Fruit fly (Drosophila melanogaster) whole organism, embryonic: ENCODE data around the gene ND-24.

Experiments used
- Aef1 ChIP-seq: fragments of 200-800 bp; sonication (Bioruptor generic); IDR thresholded peaks from 3 replicates; pipeline ENCODE4 v1.3.6; 2022; ENCODE audit warnings: missing biosample characterization, missing genetic modification characterization
- Antp ChIP-seq: fragments of 200-800 bp; sonication (Bioruptor generic); optimal IDR thresholded peaks from 3 replicates; lab custom pipeline; 2016; ENCODE audit warnings: missing biosample characterization, missing genetic modification characterization
- Atf6 ChIP-seq: fragments of 200-800 bp; sonication (Bioruptor generic); IDR thresholded peaks from 2 replicates; pipeline ENCODE4 v1.3.6; 2022; ENCODE audit warnings: missing biosample characterization, missing genetic modification characterization
- CG1024 ChIP-seq: fragments of 200-800 bp; sonication (Bioruptor generic); IDR thresholded peaks from 2 replicates; pipeline ENCODE4 v1.3.6; 2022; ENCODE audit warnings: missing biosample characterization, missing genetic modification characterization
- CG12155 ChIP-seq: fragments of 200-800 bp; sonication (Bioruptor generic); optimal IDR thresholded peaks from 3 replicates; lab custom pipeline; 2016; ENCODE audit warnings: missing biosample characterization, missing genetic modification characterization
- CG12236 ChIP-seq: fragments of 200-800 bp; sonication (Bioruptor generic); optimal IDR thresholded peaks from 2 replicates; lab custom pipeline; 2016; ENCODE audit warnings: missing biosample characterization, missing genetic modification characterization
- CG12659 ChIP-seq: fragments of 200-800 bp; sonication (Bioruptor generic); optimal IDR thresholded peaks from 3 replicates; lab custom pipeline; 2017; ENCODE audit warnings: mild to moderate bottlenecking, missing biosample characterization, missing genetic modification reagents, missing genetic modification characterization
- CG12769 ChIP-seq: fragments of 200-800 bp; sonication (Bioruptor generic); optimal IDR thresholded peaks from 2 replicates; lab custom pipeline; 2019; ENCODE audit warnings: missing biosample characterization, mild to moderate bottlenecking, missing genetic modification characterization, moderate library complexity
- CG15514 ChIP-seq: fragments of 200-800 bp; sonication (Bioruptor generic); optimal IDR thresholded peaks from 3 replicates; lab custom pipeline; 2017; ENCODE audit warnings: missing biosample characterization, missing genetic modification characterization, mild to moderate bottlenecking, moderate library complexity, missing genetic modification reagents
- CG16863 ChIP-seq: fragments of 200-800 bp; sonication (Bioruptor generic); optimal IDR thresholded peaks from 3 replicates; lab custom pipeline; 2016; ENCODE audit warnings: missing biosample characterization, missing genetic modification characterization
- CG17186 ChIP-seq: fragments of 200-800 bp; sonication (Bioruptor generic); optimal IDR thresholded peaks from 3 replicates; lab custom pipeline; 2017; ENCODE audit warnings: missing biosample characterization, missing genetic modification reagents, missing genetic modification characterization
- CG18764 ChIP-seq: fragments of 200-800 bp; sonication (Bioruptor generic); optimal IDR thresholded peaks from 3 replicates; lab custom pipeline; 2016; ENCODE audit warnings: missing biosample characterization, missing genetic modification characterization
- CG31365 ChIP-seq: fragments of 200-800 bp; sonication (Bioruptor generic); optimal IDR thresholded peaks from 2 replicates; lab custom pipeline; 2018; ENCODE audit warnings: missing biosample characterization, mild to moderate bottlenecking, missing genetic modification characterization
- CG31441 ChIP-seq: fragments of 200-800 bp; sonication (Bioruptor generic); IDR thresholded peaks from 2 replicates; pipeline ENCODE4 v1.3.6; 2022; ENCODE audit warnings: missing biosample characterization, missing genetic modification characterization
- CG33557 ChIP-seq: fragments of 200-800 bp; sonication (Bioruptor generic); optimal IDR thresholded peaks from 2 replicates; lab custom pipeline; 2019; ENCODE audit warnings: missing biosample characterization, mild to moderate bottlenecking, missing genetic modification characterization, moderate library complexity
- CG34376 ChIP-seq: fragments of 200-800 bp; sonication (Bioruptor generic); optimal IDR thresholded peaks from 2 replicates; lab custom pipeline; 2018; ENCODE audit warnings: missing biosample characterization, mild to moderate bottlenecking, missing genetic modification characterization
- CG6175 ChIP-seq: fragments of 200-800 bp; sonication (Bioruptor generic); IDR thresholded peaks from 3 replicates; pipeline ENCODE4 v1.3.6; 2022; ENCODE audit warnings: missing biosample characterization, missing genetic modification characterization
- CG7786 ChIP-seq: fragments of 200-800 bp; sonication (Bioruptor generic); optimal IDR thresholded peaks from 2 replicates; lab custom pipeline; 2016; ENCODE audit warnings: missing biosample characterization, missing genetic modification characterization
- CG9609 ChIP-seq: fragments of 200-800 bp; sonication (Bioruptor generic); optimal IDR thresholded peaks from 3 replicates; lab custom pipeline; 2016; ENCODE audit warnings: missing biosample characterization, missing genetic modification characterization
- CG9797 ChIP-seq: fragments of 200-800 bp; sonication (Bioruptor generic); optimal IDR thresholded peaks from 3 replicates; lab custom pipeline; 2018; ENCODE audit warnings: missing biosample characterization, mild to moderate bottlenecking, missing genetic modification characterization
- D19A ChIP-seq: fragments of 200-800 bp; optimal IDR thresholded peaks from 3 replicates; lab custom pipeline; 2019; ENCODE audit warnings: missing biosample characterization, mild to moderate bottlenecking, missing genetic modification characterization, moderate library complexity
- E2f2 ChIP-seq: fragments of 200-800 bp; sonication (Bioruptor generic); IDR thresholded peaks from 2 replicates; pipeline ENCODE4 v1.3.6; 2022; ENCODE audit warnings: missing biosample characterization, missing genetic modification characterization
- Fer2 ChIP-seq: fragments of 200-800 bp; sonication (Bioruptor generic); optimal IDR thresholded peaks from 2 replicates; lab custom pipeline; 2018; ENCODE audit warnings: missing biosample characterization, mild to moderate bottlenecking, missing genetic modification characterization, moderate library complexity
- Hand ChIP-seq: fragments of 200-800 bp; sonication (Bioruptor generic); optimal IDR thresholded peaks from 2 replicates; lab custom pipeline; 2017; ENCODE audit warnings: mild to moderate bottlenecking, missing biosample characterization, missing genetic modification reagents, missing genetic modification characterization
- Lhr ChIP-seq: fragments of 200-800 bp; sonication (Bioruptor generic); optimal IDR thresholded peaks from 3 replicates; lab custom pipeline; 2017; ENCODE audit warnings: mild to moderate bottlenecking, missing biosample characterization, missing genetic modification reagents, missing genetic modification characterization
- Meics ChIP-seq: fragments of 200-800 bp; sonication (Bioruptor generic); optimal IDR thresholded peaks from 2 replicates; lab custom pipeline; 2017; ENCODE audit warnings: missing biosample characterization, mild to moderate bottlenecking, missing genetic modification characterization
- Mrtf ChIP-seq: fragments of 200-800 bp; sonication (Bioruptor generic); IDR thresholded peaks from 3 replicates; pipeline ENCODE4 v1.3.6; 2022; ENCODE audit warnings: missing biosample characterization, missing genetic modification characterization
- Myb ChIP-seq: fragments of 200-800 bp; sonication (Bioruptor generic); optimal IDR thresholded peaks from 2 replicates; lab custom pipeline; 2016; ENCODE audit warnings: missing biosample characterization, missing genetic modification characterization
- NK7.1 ChIP-seq: fragments of 200-800 bp; sonication (Bioruptor generic); optimal IDR thresholded peaks from 3 replicates; lab custom pipeline; 2016; ENCODE audit warnings: missing biosample characterization, missing genetic modification characterization
- NfI ChIP-seq: fragments of 200-800 bp; sonication (Bioruptor generic); optimal IDR thresholded peaks from 3 replicates; lab custom pipeline; 2018; ENCODE audit warnings: missing biosample characterization, mild to moderate bottlenecking, missing genetic modification characterization, moderate library complexity
- Opbp ChIP-seq: fragments of 200-800 bp; sonication (Bioruptor generic); IDR thresholded peaks from 3 replicates; pipeline ENCODE4 v1.3.6; 2022; ENCODE audit warnings: missing biosample characterization, missing genetic modification characterization; ENCODE audit not compliant: partially characterized antibody
- Sry-δ ChIP-seq: fragments of 200-800 bp; sonication (Bioruptor generic); optimal IDR thresholded peaks from 2 replicates; lab custom pipeline; 2016; ENCODE audit warnings: missing biosample characterization, missing genetic modification characterization
- ash1 ChIP-seq: fragments of 200-800 bp; sonication (Bioruptor generic); optimal IDR thresholded peaks from 2 replicates; lab custom pipeline; 2018; ENCODE audit warnings: missing biosample characterization, mild to moderate bottlenecking, missing genetic modification characterization
- bcd ChIP-seq: fragments of 200-800 bp; sonication (Bioruptor generic); optimal IDR thresholded peaks from 2 replicates; lab custom pipeline; 2017; ENCODE audit warnings: missing biosample characterization, mild to moderate bottlenecking, missing genetic modification characterization
- bsh ChIP-seq, 2 experiments: fragments of 200-800 bp; sonication (Bioruptor generic); optimal IDR thresholded peaks; 2 replicates each; lab custom pipeline; 2017 to 2018; ENCODE audit warnings: mild to moderate bottlenecking in 2 of 2, missing biosample characterization in 2 of 2, missing genetic modification characterization in 2 of 2, moderate library complexity in 1 of 2
- disco-r ChIP-seq: fragments of 200-800 bp; sonication (Bioruptor generic); optimal IDR thresholded peaks from 2 replicates; lab custom pipeline; 2016; ENCODE audit warnings: missing biosample characterization, missing genetic modification characterization
- fd102C ChIP-seq: fragments of 200-800 bp; sonication (Bioruptor generic); optimal IDR thresholded peaks from 2 replicates; lab custom pipeline; 2018; ENCODE audit warnings: missing biosample characterization, mild to moderate bottlenecking, missing genetic modification characterization, moderate library complexity
- gcm2 ChIP-seq: fragments of 200-800 bp; sonication (Bioruptor generic); optimal IDR thresholded peaks from 2 replicates; lab custom pipeline; 2016; ENCODE audit warnings: missing biosample characterization, missing genetic modification characterization
- h ChIP-seq: fragments of >200 bp; optimal IDR thresholded peaks from 2 replicates; lab custom pipeline; 2017
- hkb ChIP-seq, 2 experiments: fragments of 200-800 bp in 1 of 2; fragments of >200 bp in 1 of 2; sonication (Bioruptor generic) in 1 of 2; IDR thresholded peaks in 1 of 2; optimal IDR thresholded peaks in 1 of 2; 2 replicates each; pipeline versions ENCODE4 v1.3.6 to Lab custom; 2017 to 2022; ENCODE audit warnings: missing biosample characterization in 1 of 2, missing genetic modification characterization in 1 of 2
- lilli ChIP-seq: fragments of 200-800 bp; sonication (Bioruptor generic); optimal IDR thresholded peaks from 3 replicates; lab custom pipeline; 2016; ENCODE audit warnings: missing biosample characterization, missing genetic modification characterization
- luna ChIP-seq: fragments of 200-800 bp; sonication (Bioruptor generic); optimal IDR thresholded peaks from 2 replicates; lab custom pipeline; 2016; ENCODE audit warnings: missing biosample characterization, missing genetic modification characterization
- org-1 ChIP-seq: fragments of 200-800 bp; sonication (Bioruptor generic); optimal IDR thresholded peaks from 2 replicates; lab custom pipeline; 2017; ENCODE audit warnings: missing biosample characterization, missing genetic modification characterization
- pros ChIP-seq: fragments of 200-800 bp; sonication (Bioruptor generic); optimal IDR thresholded peaks from 3 replicates; lab custom pipeline; 2019; ENCODE audit warnings: missing biosample characterization, mild to moderate bottlenecking, missing genetic modification characterization, moderate library complexity
- sc ChIP-seq, 3 experiments: fragments of >200 bp in 2 of 3; fragments of 200-800 bp in 1 of 3; sonication (Bioruptor generic) in 1 of 3; optimal IDR thresholded peaks; 2 replicates in 2 of 3; 3 replicates in 1 of 3; lab custom pipeline; 2017; ENCODE audit warnings: mild to moderate bottlenecking in 1 of 3, missing biosample characterization in 1 of 3, missing genetic modification characterization in 1 of 3, missing genetic modification reagents in 1 of 3
- scrt ChIP-seq: fragments of 200-800 bp; sonication (Bioruptor generic); optimal IDR thresholded peaks from 2 replicates; lab custom pipeline; 2018; ENCODE audit warnings: missing biosample characterization, mild to moderate bottlenecking, missing genetic modification characterization, moderate library complexity
- shn ChIP-seq: fragments of 200-800 bp; sonication (Bioruptor generic); optimal IDR thresholded peaks from 3 replicates; lab custom pipeline; 2016; ENCODE audit warnings: missing biosample characterization, missing genetic modification characterization
- sqz ChIP-seq: fragments of 200-800 bp; sonication (Bioruptor generic); optimal IDR thresholded peaks from 3 replicates; lab custom pipeline; 2018; ENCODE audit warnings: missing biosample characterization, mild to moderate bottlenecking, missing genetic modification characterization
- wdn ChIP-seq: fragments of 200-800 bp; sonication (Bioruptor generic); IDR thresholded peaks from 2 replicates; pipeline ENCODE4 v1.3.6; 2022; ENCODE audit warnings: missing biosample characterization, missing genetic modification characterization
- zen ChIP-seq: fragments of 200-800 bp; sonication (Bioruptor generic); optimal IDR thresholded peaks from 3 replicates; lab custom pipeline; 2018; ENCODE audit warnings: missing biosample characterization, mild to moderate bottlenecking, missing genetic modification characterization, moderate library complexity

Gene ND-24

dm6 chrX:17582650-17583049 is 49.2 kb upstream of the ND-24 start (continued):
- TF ChIP-seq lilli (GFP tag; lab: Kevin White, UChicago) (no peak), bcd (GFP tag; lab: Kevin White, UChicago) (peak; percentile 10), shn (GFP tag; lab: Kevin White, UChicago) (no peak), disco-r (GFP tag; lab: Kevin White, UChicago) (no peak), luna (GFP tag; lab: Kevin White, UChicago) (no peak), CG31441 (GFP tag; lab: Robert Waterston, UW) (no peak), Antp (GFP tag; lab: Kevin White, UChicago) (peak; percentile 8), CG34376 (GFP tag; lab: Kevin White, UChicago) (no peak), CG1024 (no peak), sqz (GFP tag; lab: Kevin White, UChicago) (peak; percentile 12), CG12155 (GFP tag; lab: Kevin White, UChicago) (no peak), Opbp (GFP tag; lab: Robert Waterston, UW) (no peak), CG12769 (no peak), sc (optimal IDR thresholded peaks at IDR 0.05; lab: Kevin White, UChicago) (no peak), sc (GFP tag; optimal IDR thresholded peaks at IDR 0.05; lab: Kevin White, UChicago) (peak; percentile 2), fd102C (GFP tag; lab: Kevin White, UChicago) (no peak), Mrtf (GFP tag; lab: Robert Waterston, UW) (no peak), bsh (GFP tag; optimal IDR thresholded peaks at IDR 0.05; lab: Kevin White, UChicago) (peak in 1 of 2 experiments; percentile 45), Atf6 (GFP tag; lab: Robert Waterston, UW) (peak; percentile 47; the same call in 1 of the 2 replicates), NfI (GFP tag; lab: Kevin White, UChicago) (no peak), D19A (tag; lab: Kevin White, UChicago) (no peak), h (lab: Kevin White, UChicago) (no peak), CG9797 (GFP tag; lab: Kevin White, UChicago) (no peak), E2f2 (GFP tag; lab: Robert Waterston, UW) (no peak), gcm2 (GFP tag; lab: Kevin White, UChicago) (no peak), CG12659 (peak; percentile 40), org-1 (GFP tag; lab: Kevin White, UChicago) (peak; percentile 21), Aef1 (GFP tag; lab: Robert Waterston, UW) (no peak), CG33557 (peak; percentile 12), CG7786 (GFP tag; lab: Kevin White, UChicago) (no peak), pros (GFP tag; lab: Kevin White, UChicago) (no peak), ash1 (GFP tag; lab: Kevin White, UChicago) (no peak), zen (tag; lab: Kevin White, UChicago) (no peak), Lhr (GFP tag; lab: Kevin White, UChicago) (no peak), Hand (GFP tag; lab: Kevin White, UChicago) (no peak), CG31365 (tag; lab: Kevin White, UChicago) (no peak), CG17186 (GFP tag; lab: Kevin White, UChicago) (no peak), CG6175 (GFP tag; lab: Robert Waterston, UW) (no peak), Myb (GFP tag; lab: Kevin White, UChicago) (peak; percentile 3), scrt (GFP tag; lab: Kevin White, UChicago) (no peak), wdn (no peak), CG15514 (GFP tag; lab: Kevin White, UChicago) (peak; percentile 58), Meics (GFP tag; lab: Kevin White, UChicago) (peak; percentile 50), NK7.1 (GFP tag; lab: Kevin White, UChicago) (peak; percentile 29), Sry-δ (GFP tag; lab: Kevin White, UChicago) (peak; percentile 5), CG12236 (GFP tag; lab: Kevin White, UChicago) (peak; percentile 39), Fer2 (tag; lab: Kevin White, UChicago) (peak; percentile 20), hkb (optimal IDR thresholded peaks at IDR 0.05; lab: Kevin White, UChicago) (no peak), hkb (GFP tag; IDR thresholded peaks at IDR 0.05; lab: Robert Waterston, UW) (peak; percentile 64; the same call in 1 of the 2 replicates), CG9609 (GFP tag; lab: Kevin White, UChicago) (no peak), CG18764 (GFP tag; lab: Kevin White, UChicago) (peak; percentile 15), CG16863 (GFP tag; lab: Kevin White, UChicago) (peak; percentile 34)
